Fruit fly (Drosophila melanogaster) Kc167 (cell line): ENCODE measurements around the gene CG32440.

Experiments
- Myc ChIP-seq: fragments of >200 bp; optimal IDR thresholded peaks from 2 replicates; lab custom pipeline; 2017; ENCODE audit warnings: missing external identifiers
- h ChIP-seq: fragments of >200 bp; optimal IDR thresholded peaks from 3 replicates; lab custom pipeline; 2018; ENCODE audit warnings: missing external identifiers
- insv ChIP-seq: fragments of >200 bp; optimal IDR thresholded peaks from 3 replicates; lab custom pipeline; 2018; ENCODE audit warnings: missing external identifiers
- psq ChIP-seq: fragments of >200 bp; optimal IDR thresholded peaks from 2 replicates; lab custom pipeline; 2017; ENCODE audit warnings: missing external identifiers
- ttk ChIP-seq: sonication (Bioruptor generic); optimal IDR thresholded peaks from 2 replicates; lab custom pipeline; 2017; ENCODE audit warnings: missing external identifiers

DNA sequence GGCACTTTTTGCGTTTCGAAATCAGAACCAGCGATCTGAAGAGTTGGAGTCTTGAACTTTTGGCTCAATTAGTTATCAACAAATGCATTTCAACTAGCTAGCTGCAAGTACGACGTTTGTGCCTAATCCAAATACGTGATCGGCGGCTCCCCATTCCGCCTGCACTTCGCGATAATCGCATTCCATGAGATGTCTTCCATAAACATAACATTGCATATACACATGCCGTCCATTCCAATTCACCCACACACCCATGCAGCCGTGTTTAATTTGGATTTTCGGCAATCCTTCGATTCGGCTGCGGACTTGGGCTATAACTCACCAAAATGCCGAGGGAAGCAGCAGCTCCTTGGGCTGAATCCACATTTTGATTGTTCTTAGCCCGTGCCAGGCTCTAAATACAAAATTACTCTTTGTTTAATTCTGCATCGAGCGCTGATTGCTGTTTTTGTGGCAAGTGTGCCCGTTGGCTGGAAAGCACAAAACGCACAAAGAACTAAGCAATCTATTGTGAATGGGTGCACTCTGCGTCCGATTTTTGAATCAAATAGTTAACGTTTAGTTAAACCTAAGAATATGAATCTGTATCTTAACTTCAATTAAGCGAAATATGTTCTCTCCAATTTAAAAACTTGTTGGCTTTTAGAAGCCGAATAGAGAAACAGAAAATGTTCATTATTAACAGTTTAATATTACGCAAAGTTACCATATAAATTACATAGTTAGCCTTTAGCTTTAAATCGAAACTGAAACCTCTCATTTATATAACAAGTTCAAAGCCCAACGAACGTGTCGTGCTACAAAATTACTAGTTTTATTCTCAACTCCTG is 16.5 kb upstream of the CG32440 start, which contains the start of the genes Tbc1d8-9 and CG32436:
- TF ChIP-seq psq (no peak), Myc (lab: Kevin White, UChicago) (no peak), insv (no peak), h (lab: Kevin White, UChicago) (no peak), ttk (lab: Kevin White, UChicago) (no peak)
